Fruit fly (Drosophila melanogaster): Measurements from ENCODE around the gene disco-r.

- TF ChIP-seq h (optimal IDR thresholded peaks at IDR 0.05) (no peak), ttk (optimal IDR thresholded peaks at IDR 0.05) (no peak)
Observed at dm6 chrX:16175079-16175478, 26.3 kb upstream of the disco-r start.

All from Kc167 (cell line).